Fruit fly (Drosophila melanogaster) whole organism, embryonic: Measurements from ENCODE around the gene CG7058.

ENCODE experiments used
- BtbVII ChIP-seq: fragments of 200-800 bp; sonication (Bioruptor generic); optimal IDR thresholded peaks from 3 replicates; lab custom pipeline; 2017; ENCODE audit warnings: missing biosample characterization, mild to moderate bottlenecking, missing genetic modification characterization
- CG10366 ChIP-seq: fragments of 200-800 bp; sonication (Bioruptor generic); IDR thresholded peaks from 2 replicates; pipeline ENCODE4 v1.3.6; 2022; ENCODE audit warnings: missing biosample characterization, missing genetic modification characterization
- CG11247 ChIP-seq: fragments of 200-800 bp; sonication (Bioruptor generic); IDR thresholded peaks from 2 replicates; pipeline ENCODE4 v1.3.6; 2022; ENCODE audit warnings: missing biosample characterization, missing genetic modification characterization
- CG12219 ChIP-seq: fragments of 200-800 bp; sonication (Bioruptor generic); optimal IDR thresholded peaks from 3 replicates; lab custom pipeline; 2018; ENCODE audit warnings: missing biosample characterization, mild to moderate bottlenecking, missing genetic modification characterization
- CG12659 ChIP-seq: fragments of 200-800 bp; sonication (Bioruptor generic); optimal IDR thresholded peaks from 3 replicates; lab custom pipeline; 2017; ENCODE audit warnings: mild to moderate bottlenecking, missing biosample characterization, missing genetic modification reagents, missing genetic modification characterization
- CG13775 ChIP-seq: fragments of 200-800 bp; sonication (Bioruptor generic); optimal IDR thresholded peaks from 3 replicates; lab custom pipeline; 2017; ENCODE audit warnings: missing biosample characterization, mild to moderate bottlenecking, missing genetic modification characterization
- CG14441 ChIP-seq: fragments of 200-800 bp; sonication (Bioruptor generic); IDR thresholded peaks from 2 replicates; pipeline ENCODE4 v1.3.6; 2022; ENCODE audit warnings: missing biosample characterization, missing genetic modification characterization
- CG15696 ChIP-seq: fragments of 200-800 bp; sonication (Bioruptor generic); optimal IDR thresholded peaks from 2 replicates; lab custom pipeline; 2019; ENCODE audit warnings: missing biosample characterization, mild to moderate bottlenecking, missing genetic modification characterization, moderate library complexity
- CG17385 ChIP-seq: fragments of 200-800 bp; sonication (Bioruptor generic); optimal IDR thresholded peaks from 3 replicates; lab custom pipeline; 2018; ENCODE audit warnings: missing biosample characterization, mild to moderate bottlenecking, missing genetic modification characterization
- CG18262 ChIP-seq: fragments of 200-800 bp; optimal IDR thresholded peaks from 3 replicates; lab custom pipeline; 2019; ENCODE audit warnings: missing biosample characterization, mild to moderate bottlenecking, missing genetic modification characterization, moderate library complexity
- CG2129 ChIP-seq: fragments of 200-800 bp; sonication (Bioruptor generic); IDR thresholded peaks from 2 replicates; pipeline ENCODE4 v1.3.6; 2022; ENCODE audit warnings: missing biosample characterization, missing genetic modification characterization; ENCODE audit not compliant: partially characterized antibody
- CG34224 ChIP-seq: fragments of 200-800 bp; sonication (Bioruptor generic); IDR thresholded peaks from 3 replicates; pipeline ENCODE4 v1.3.6; 2022; ENCODE audit warnings: missing biosample characterization, missing genetic modification characterization; ENCODE audit not compliant: partially characterized antibody
- CG3838 ChIP-seq: fragments of 200-800 bp; sonication (Bioruptor generic); optimal IDR thresholded peaks from 3 replicates; lab custom pipeline; 2016; ENCODE audit warnings: missing biosample characterization, missing genetic modification characterization
- CG4707 ChIP-seq: fragments of 200-800 bp; sonication (Bioruptor generic); optimal IDR thresholded peaks from 2 replicates; lab custom pipeline; 2018; ENCODE audit warnings: missing biosample characterization, mild to moderate bottlenecking, missing genetic modification characterization, moderate library complexity
- CG6175 ChIP-seq: fragments of 200-800 bp; sonication (Bioruptor generic); IDR thresholded peaks from 3 replicates; pipeline ENCODE4 v1.3.6; 2022; ENCODE audit warnings: missing biosample characterization, missing genetic modification characterization
- CG8944 ChIP-seq: fragments of 200-800 bp; sonication (Bioruptor generic); optimal IDR thresholded peaks from 3 replicates; lab custom pipeline; 2016; ENCODE audit warnings: missing biosample characterization, missing genetic modification characterization
- CG9932 ChIP-seq: fragments of 200-800 bp; sonication (Bioruptor generic); IDR thresholded peaks from 2 replicates; pipeline ENCODE4 v1.3.6; 2022; ENCODE audit warnings: missing biosample characterization, missing genetic modification characterization
- Dad ChIP-seq: fragments of 200-800 bp; sonication (Bioruptor generic); optimal IDR thresholded peaks from 3 replicates; lab custom pipeline; 2016; ENCODE audit warnings: missing biosample characterization, missing genetic modification characterization
- Dip3 ChIP-seq: fragments of 200-800 bp; sonication (Bioruptor generic); optimal IDR thresholded peaks from 3 replicates; lab custom pipeline; 2016; ENCODE audit warnings: missing biosample characterization, missing genetic modification characterization
- Doc3 ChIP-seq: fragments of 200-800 bp; sonication (Bioruptor generic); IDR thresholded peaks from 3 replicates; pipeline ENCODE4 v1.3.6; 2022; ENCODE audit warnings: missing biosample characterization, missing genetic modification characterization; ENCODE audit not compliant: partially characterized antibody
- E2f2 ChIP-seq: fragments of 200-800 bp; sonication (Bioruptor generic); IDR thresholded peaks from 2 replicates; pipeline ENCODE4 v1.3.6; 2022; ENCODE audit warnings: missing biosample characterization, missing genetic modification characterization
- Eip74EF ChIP-seq, 2 experiments: fragments of 200-800 bp in 1 of 2; fragments of >200 bp in 1 of 2; sonication (Bioruptor generic) in 1 of 2; optimal IDR thresholded peaks; 2 replicates each; lab custom pipeline; 2017 to 2019; ENCODE audit warnings: missing biosample characterization in 2 of 2, missing genetic modification characterization in 2 of 2, mild to moderate bottlenecking in 1 of 2, moderate library complexity in 1 of 2
- Ets65A ChIP-seq: fragments of 200-800 bp; sonication (Bioruptor generic); peaks from one replicate; lab custom pipeline; 2016; ENCODE audit warnings: missing biosample characterization, missing genetic modification characterization
- HLH3B ChIP-seq: fragments of 200-800 bp; sonication (Bioruptor generic); IDR thresholded peaks from 2 replicates; pipeline ENCODE4 v1.3.6; 2022; ENCODE audit warnings: missing biosample characterization, missing genetic modification characterization
- HmgZ ChIP-seq: fragments of 200-800 bp; sonication (Bioruptor generic); optimal IDR thresholded peaks from 2 replicates; lab custom pipeline; 2018; ENCODE audit warnings: missing biosample characterization, mild to moderate bottlenecking, missing genetic modification characterization
- Nf-YC ChIP-seq: fragments of 200-800 bp; optimal IDR thresholded peaks from 3 replicates; lab custom pipeline; 2019; ENCODE audit warnings: missing biosample characterization, mild to moderate bottlenecking, missing genetic modification characterization, moderate library complexity
- Optix ChIP-seq: fragments of 200-800 bp; sonication (Bioruptor generic); IDR thresholded peaks from 3 replicates; pipeline ENCODE4 v1.3.6; 2022; ENCODE audit warnings: missing biosample characterization, missing genetic modification characterization
- Ptx1 ChIP-seq: fragments of 200-800 bp; sonication (Bioruptor generic); IDR thresholded peaks from 2 replicates; pipeline ENCODE4 v1.3.6; 2022; ENCODE audit warnings: missing biosample characterization, missing genetic modification characterization
- Sox100B ChIP-seq: fragments of 200-800 bp; sonication (Bioruptor generic); optimal IDR thresholded peaks from 3 replicates; lab custom pipeline; 2018; ENCODE audit warnings: missing biosample characterization, mild to moderate bottlenecking, missing genetic modification characterization
- Stat92E ChIP-seq, 3 experiments: fragments of >200 bp in 2 of 3; fragments of 200-800 bp in 1 of 3; sonication (Bioruptor generic) in 1 of 3; optimal IDR thresholded peaks; 2 replicates each; lab custom pipeline; 2017 to 2019; ENCODE audit warnings: missing biosample characterization in 3 of 3, missing genetic modification characterization in 3 of 3, mild to moderate bottlenecking in 1 of 3, moderate library complexity in 1 of 3
- amos ChIP-seq: fragments of 200-800 bp; sonication (Bioruptor generic); IDR thresholded peaks from 2 replicates; pipeline ENCODE4 v1.3.6; 2022; ENCODE audit warnings: missing biosample characterization, missing genetic modification characterization; ENCODE audit not compliant: partially characterized antibody
- aop ChIP-seq: fragments of 200-800 bp; sonication (Bioruptor generic); IDR thresholded peaks from 2 replicates; pipeline ENCODE4 v1.3.6; 2022; ENCODE audit warnings: missing biosample characterization, missing genetic modification characterization
- cas ChIP-seq: fragments of 200-800 bp; sonication (Bioruptor generic); IDR thresholded peaks from 2 replicates; pipeline ENCODE4 v1.3.6; 2022; ENCODE audit warnings: missing biosample characterization, missing genetic modification characterization
- cato ChIP-seq: fragments of 200-800 bp; sonication (Bioruptor generic); optimal IDR thresholded peaks from 2 replicates; lab custom pipeline; 2016; ENCODE audit warnings: missing biosample characterization, missing genetic modification characterization, borderline replicate concordance
- dm ChIP-seq: fragments of 200-800 bp; sonication (Bioruptor generic); optimal IDR thresholded peaks from 3 replicates; lab custom pipeline; 2016; ENCODE audit warnings: missing biosample characterization, missing genetic modification characterization
- dmrt11E ChIP-seq: fragments of 200-800 bp; sonication (Bioruptor generic); optimal IDR thresholded peaks from 3 replicates; lab custom pipeline; 2018; ENCODE audit warnings: missing biosample characterization, mild to moderate bottlenecking, missing genetic modification characterization, moderate library complexity
- gce ChIP-seq: fragments of 200-800 bp; sonication (Bioruptor generic); IDR thresholded peaks from 3 replicates; pipeline ENCODE4 v1.3.6; 2022; ENCODE audit warnings: missing biosample characterization, missing genetic modification characterization
- her ChIP-seq: fragments of 200-800 bp; sonication (Bioruptor generic); optimal IDR thresholded peaks from 2 replicates; lab custom pipeline; 2016; ENCODE audit warnings: missing biosample characterization, missing genetic modification characterization
- kah ChIP-seq: fragments of 200-800 bp; sonication (Bioruptor generic); optimal IDR thresholded peaks from 2 replicates; lab custom pipeline; 2018; ENCODE audit warnings: missing biosample characterization, mild to moderate bottlenecking, missing genetic modification characterization
- lbe ChIP-seq: fragments of 200-800 bp; sonication (Bioruptor generic); optimal IDR thresholded peaks from 2 replicates; lab custom pipeline; 2016; ENCODE audit warnings: missing biosample characterization, mild to moderate bottlenecking, missing genetic modification characterization
- nmo ChIP-seq: fragments of 200-800 bp; sonication (Bioruptor generic); optimal IDR thresholded peaks from 2 replicates; lab custom pipeline; 2018; ENCODE audit warnings: missing biosample characterization, mild to moderate bottlenecking, missing genetic modification characterization, moderate library complexity
- org-1 ChIP-seq: fragments of 200-800 bp; sonication (Bioruptor generic); optimal IDR thresholded peaks from 2 replicates; lab custom pipeline; 2017; ENCODE audit warnings: missing biosample characterization, missing genetic modification characterization
- pho ChIP-seq: fragments of 200-800 bp; sonication (Bioruptor generic); optimal IDR thresholded peaks from 2 replicates; lab custom pipeline; 2016; ENCODE audit warnings: missing biosample characterization, missing genetic modification characterization
- sd ChIP-seq: fragments of 200-800 bp; sonication (Bioruptor generic); optimal IDR thresholded peaks from 3 replicates; lab custom pipeline; 2018; ENCODE audit warnings: missing biosample characterization, mild to moderate bottlenecking, missing genetic modification characterization, moderate library complexity
- sob ChIP-seq: fragments of 200-800 bp; sonication (Bioruptor generic); IDR thresholded peaks from 2 replicates; pipeline ENCODE4 v1.3.6; 2022; ENCODE audit warnings: missing biosample characterization, missing genetic modification characterization
- tio ChIP-seq: fragments of 200-800 bp; sonication (Bioruptor generic); optimal IDR thresholded peaks from 2 replicates; lab custom pipeline; 2017; ENCODE audit warnings: missing biosample characterization, missing genetic modification characterization, inconsistent platforms
- tna ChIP-seq: fragments of 200-800 bp; sonication (Bioruptor generic); IDR thresholded peaks from 2 replicates; pipeline ENCODE4 v1.3.6; 2022; ENCODE audit warnings: missing biosample characterization, missing genetic modification characterization; ENCODE audit not compliant: partially characterized antibody
- usp ChIP-seq: fragments of >200 bp; optimal IDR thresholded peaks from 2 replicates; lab custom pipeline; 2017; ENCODE audit warnings: missing biosample characterization, missing genetic modification characterization

Gene CG7058

DNA sequence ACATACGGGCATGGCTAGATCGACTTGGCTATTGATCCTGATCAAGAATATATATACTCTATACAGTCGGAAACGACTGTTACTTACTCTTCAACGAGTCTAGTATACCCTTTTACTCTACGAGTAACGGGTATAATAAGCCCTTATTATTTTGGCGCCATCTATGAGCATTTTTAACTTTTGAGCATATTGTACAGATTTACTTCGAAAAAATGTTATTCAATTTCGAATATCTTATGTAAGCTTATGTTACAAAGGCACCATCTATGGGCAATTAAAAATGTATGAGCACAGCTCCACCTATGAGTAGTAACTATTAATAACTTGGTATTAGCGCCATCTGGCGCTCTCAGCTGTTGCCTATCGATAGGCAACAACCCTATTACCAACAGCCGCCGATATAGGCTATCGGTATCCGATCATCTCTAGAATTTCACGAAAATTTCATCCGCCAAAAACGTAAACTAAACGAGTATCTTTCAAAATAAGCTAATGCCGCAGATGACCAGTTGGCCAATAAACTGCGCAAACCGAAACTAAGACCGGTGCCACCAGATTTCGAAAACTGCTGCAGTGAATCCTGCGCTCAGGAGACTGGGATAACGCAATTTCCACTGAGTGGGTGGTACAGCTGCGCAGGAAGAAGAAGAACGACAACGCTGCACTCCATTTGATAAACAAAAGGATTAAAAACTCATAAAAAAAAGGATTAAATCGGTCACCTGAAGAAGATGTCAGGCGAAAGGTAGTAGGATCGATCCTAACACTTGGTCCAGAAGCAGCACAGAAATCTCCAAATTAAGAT lies 36.9 kb downstream of the CG7058 start, which contains the start of gene htk (continued):
- no peak for TF ChIP-seq Stat92E (GFP tag; optimal IDR thresholded peaks at IDR 0.05; lab: Kevin White, UChicago)
- no peak for TF ChIP-seq cato
- TF ChIP-seq her (GFP tag; lab: Kevin White, UChicago) = peak; percentile 77
- TF ChIP-seq amos (GFP tag; lab: Robert Waterston, UW) = peak; percentile 97
- TF ChIP-seq CG12659 (GFP tag; lab: Kevin White, UChicago) = peak; percentile 80
- TF ChIP-seq lbe (GFP tag; lab: Kevin White, UChicago) = peak; percentile 25
- TF ChIP-seq gce = peak; percentile 67; the same call in 2 of the 3 replicates
- peak; percentile 43 for TF ChIP-seq CG18262 (tag; lab: Kevin White, UChicago)
- TF ChIP-seq CG17385 (GFP tag; lab: Kevin White, UChicago) = peak; percentile 93
- TF ChIP-seq sd = peak; percentile 39
- no peak for TF ChIP-seq aop
- peak; percentile 61 for TF ChIP-seq CG2129
- TF ChIP-seq HLH3B = peak; percentile 61
- no peak for TF ChIP-seq usp (GFP tag; lab: Kevin White, UChicago)
- peak; percentile 59 for TF ChIP-seq CG10366
- TF ChIP-seq CG11247 = peak; percentile 77
- no peak for TF ChIP-seq kah (GFP tag; lab: Kevin White, UChicago)
- TF ChIP-seq CG34224 (GFP tag; lab: Robert Waterston, UW) = peak; percentile 82
- no peak for TF ChIP-seq Eip74EF (GFP tag; optimal IDR thresholded peaks at IDR 0.05; lab: Kevin White, UChicago)
- peak; percentile 44 for TF ChIP-seq dmrt11E
- TF ChIP-seq Dip3 (GFP tag; lab: Kevin White, UChicago) = peak; percentile 15
- TF ChIP-seq Doc3 (GFP tag; lab: Robert Waterston, UW) = peak; percentile 70; the same call in 2 of the 3 replicates
- no peak for TF ChIP-seq CG3838 (GFP tag; lab: Kevin White, UChicago)
- TF ChIP-seq tio (GFP tag; lab: Kevin White, UChicago) = no peak
- peak; percentile 25 for TF ChIP-seq org-1 (GFP tag; lab: Kevin White, UChicago)
- TF ChIP-seq Ets65A (GFP tag; lab: Kevin White, UChicago) = peak; percentile 93
- TF ChIP-seq nmo (GFP tag; lab: Kevin White, UChicago) = peak; percentile 69
- TF ChIP-seq tna = peak; percentile 75
- peak; percentile 60 for TF ChIP-seq Nf-YC (tag; lab: Kevin White, UChicago)
- peak; percentile 86 for TF ChIP-seq CG9932
- TF ChIP-seq CG14441 = peak; percentile 52
- TF ChIP-seq sob (GFP tag; lab: Robert Waterston, UW) = peak; percentile 79
- no peak for TF ChIP-seq CG12219 (GFP tag; lab: Kevin White, UChicago)
- TF ChIP-seq CG13775 (GFP tag; lab: Kevin White, UChicago) = peak; percentile 40
- peak; percentile 64 for TF ChIP-seq Ptx1 (GFP tag; lab: Robert Waterston, UW)
- 0 out of 3 replicates have a peak, but pooled peaks have one; percentile 15 for TF ChIP-seq CG6175 (GFP tag; lab: Robert Waterston, UW)
- TF ChIP-seq Optix (GFP tag; lab: Robert Waterston, UW) = peak; percentile 54; the same call in 2 of the 3 replicates
- peak; percentile 71 for TF ChIP-seq pho (GFP tag; lab: Kevin White, UChicago)
- peak; percentile 75 for TF ChIP-seq CG8944
- TF ChIP-seq dm (GFP tag; lab: Kevin White, UChicago) = peak; percentile 52
- TF ChIP-seq CG4707 (GFP tag; lab: Kevin White, UChicago) = peak; percentile 12
- no peak for TF ChIP-seq cas (GFP tag; lab: Robert Waterston, UW)
- no peak for TF ChIP-seq Sox100B (GFP tag; lab: Kevin White, UChicago)
- TF ChIP-seq Dad (GFP tag; lab: Kevin White, UChicago) = peak; percentile 43
- no peak for TF ChIP-seq BtbVII (GFP tag; lab: Kevin White, UChicago)
- peak; percentile 73 for TF ChIP-seq HmgZ
- TF ChIP-seq CG15696 (tag; lab: Kevin White, UChicago) = peak; percentile 78
- peak; percentile 60 for TF ChIP-seq E2f2
